Worm (Caenorhabditis elegans) whole organism, L1 larva: Measurements from ENCODE around the gene srd-42.

Experiments used
- aha-1 ChIP-seq: fragments of 150-350 bp; optimal IDR thresholded peaks from 2 replicates; lab custom pipeline; 2014; ENCODE audit warnings: missing biosample characterization, missing genetic modification characterization
- aly-2 ChIP-seq: fragments of 150-350 bp; optimal IDR thresholded peaks from 2 replicates; lab custom pipeline; 2014; ENCODE audit warnings: missing biosample characterization, missing genetic modification characterization
- elt-3 ChIP-seq, 6 experiments: fragments of 150-350 bp in 1 of 6; sonication (generic microtip); optimal IDR thresholded peaks; 2 replicates each; lab custom pipeline; 2017 to 2018; ENCODE audit warnings: missing biosample characterization in 6 of 6, missing genetic modification characterization in 6 of 6, inconsistent platforms in 1 of 6
- nhr-76 ChIP-seq: sonication (generic microtip); optimal IDR thresholded peaks from 2 replicates; lab custom pipeline; 2017; ENCODE audit warnings: missing biosample characterization, missing genetic modification characterization
- unc-130 ChIP-seq: fragments of 150-350 bp; optimal IDR thresholded peaks from 2 replicates; lab custom pipeline; 2017; ENCODE audit warnings: missing biosample characterization, missing genetic modification characterization, inconsistent platforms

ce11 chrX:13340970-13341369, 37.7 kb upstream of the srd-42 start:
- TF ChIP-seq nhr-76 (tag; lab: Kevin White, UChicago) (no peak), unc-130 (tag; lab: Kevin White, UChicago) (peak; percentile 19), aly-2 (no peak), aha-1 (no peak), elt-3 (tag; optimal IDR thresholded peaks at IDR 0.05; lab: Kevin White, UChicago) (no peak)
